Worm (Caenorhabditis elegans) whole organism, L4 larva: ENCODE data around the gene msp-50.

Experiments used
- D1046.2 ChIP-seq: fragments of 200-800 bp; sonication (Bioruptor generic); IDR thresholded peaks from 2 replicates; pipeline ENCODE4 v1.3.6; 2022; ENCODE audit warnings: missing genetic modification characterization, missing compliant biosample characterization
- F10B5.3 ChIP-seq: sonication (generic microtip); optimal IDR thresholded peaks from 2 replicates; lab custom pipeline; 2016; ENCODE audit warnings: mild to moderate bottlenecking, missing genetic modification characterization, missing compliant biosample characterization
- F37D6.2 ChIP-seq: sonication (generic microtip); optimal IDR thresholded peaks from 2 replicates; lab custom pipeline; 2016; ENCODE audit warnings: mild to moderate bottlenecking, missing genetic modification characterization, missing compliant biosample characterization
- T26A8.4 ChIP-seq: fragments of 200-800 bp; sonication (Bioruptor generic); IDR thresholded peaks from 2 replicates; pipeline ENCODE4 v1.3.6; 2022; ENCODE audit warnings: missing genetic modification characterization, missing compliant biosample characterization
- Y48G9A.11 ChIP-seq: fragments of 200-800 bp; sonication (Bioruptor generic); IDR thresholded peaks from 2 replicates; pipeline ENCODE4 v1.3.6; 2022; ENCODE audit warnings: missing genetic modification reagents, missing genetic modification characterization, missing compliant biosample characterization
- Y75B8A.6 ChIP-seq: fragments of 200-800 bp; sonication (Bioruptor generic); IDR thresholded peaks from 2 replicates; pipeline ENCODE4 v1.3.6; 2022; ENCODE audit warnings: missing genetic modification reagents, missing genetic modification characterization, missing compliant biosample characterization
- aly-2 ChIP-seq: sonication (generic microtip); optimal IDR thresholded peaks from 2 replicates; lab custom pipeline; 2018; ENCODE audit warnings: missing biosample characterization, missing genetic modification characterization
- arid-1 ChIP-seq: fragments of 200-800 bp; sonication (Bioruptor generic); conservative IDR thresholded peaks from 2 replicates; pipeline ENCODE4 v1.3.6; 2022; ENCODE audit warnings: missing genetic modification reagents, missing genetic modification characterization, missing compliant biosample characterization
- ces-1 ChIP-seq: fragments of 150-350 bp; sonication (generic microtip); optimal IDR thresholded peaks from 4 replicates; lab custom pipeline; 2014; ENCODE audit warnings: missing biosample characterization, missing genetic modification reagents, missing genetic modification characterization
- cey-2 ChIP-seq: sonication (generic microtip); optimal IDR thresholded peaks from 3 replicates; lab custom pipeline; 2017; ENCODE audit warnings: missing genetic modification characterization, mild to moderate bottlenecking, missing compliant biosample characterization, antibody characterized with exemption, borderline replicate concordance; ENCODE audit not compliant: insufficient read depth
- daf-16 ChIP-seq, 3 experiments: sonication (generic microtip); optimal IDR thresholded peaks; 2 replicates each; lab custom pipeline; 2016 to 2017; ENCODE audit warnings: missing genetic modification characterization in 3 of 3, missing genetic modification reagents in 3 of 3, mild to moderate bottlenecking in 2 of 3, missing compliant biosample characterization in 2 of 3, missing biosample characterization in 1 of 3, moderate library complexity in 1 of 3
- daf-19 ChIP-seq: fragments of 200-800 bp; sonication (Bioruptor generic); conservative IDR thresholded peaks from 2 replicates; pipeline ENCODE4 v1.3.6; 2022; ENCODE audit warnings: missing genetic modification characterization, missing compliant biosample characterization
- dmd-6 ChIP-seq: fragments of 200-800 bp; sonication (Bioruptor generic); IDR thresholded peaks from 2 replicates; pipeline ENCODE4 v1.3.6; 2022; ENCODE audit warnings: missing genetic modification reagents, missing genetic modification characterization, missing compliant biosample characterization
- dmd-8 ChIP-seq: fragments of 200-800 bp; sonication (Bioruptor generic); IDR thresholded peaks from 2 replicates; pipeline ENCODE4 v1.3.6; 2022; ENCODE audit warnings: missing genetic modification characterization, missing compliant biosample characterization
- dve-1 ChIP-seq: sonication (generic microtip); optimal IDR thresholded peaks from 2 replicates; lab custom pipeline; 2017; ENCODE audit warnings: antibody characterized with exemption, mild to moderate bottlenecking, missing genetic modification characterization, missing compliant biosample characterization; ENCODE audit not compliant: insufficient read depth
- gei-8 ChIP-seq: fragments of 200-800 bp; sonication (Bioruptor generic); optimal IDR thresholded peaks from 2 replicates; lab custom pipeline; 2018; ENCODE audit warnings: mild to moderate bottlenecking, missing genetic modification characterization, missing compliant biosample characterization
- hif-1 ChIP-seq, 2 experiments: sonication (generic microtip); optimal IDR thresholded peaks; 2 replicates each; lab custom pipeline; 2016 to 2017; ENCODE audit warnings: missing compliant biosample characterization in 2 of 2, missing genetic modification characterization in 2 of 2, missing genetic modification reagents in 2 of 2, missing genotype in 2 of 2, mild to moderate bottlenecking in 1 of 2
- hlh-11 ChIP-seq: fragments of 200-800 bp; sonication (Bioruptor generic); optimal IDR thresholded peaks from 2 replicates; lab custom pipeline; 2018; ENCODE audit warnings: mild to moderate bottlenecking, missing genetic modification characterization, missing compliant biosample characterization
- hmg-1.1 ChIP-seq: fragments of 200-800 bp; sonication (Bioruptor generic); IDR thresholded peaks from 2 replicates; pipeline ENCODE4 v1.3.6; 2022; ENCODE audit warnings: missing genetic modification reagents, missing genetic modification characterization, missing compliant biosample characterization
- jun-1 ChIP-seq: fragments of 150-350 bp; optimal IDR thresholded peaks from 2 replicates; lab custom pipeline; 2014; ENCODE audit warnings: missing biosample characterization, missing genetic modification reagents, missing genetic modification characterization
- lin-29 ChIP-seq: fragments of 200-800 bp; sonication (Bioruptor generic); IDR thresholded peaks from 2 replicates; pipeline ENCODE4 v1.3.6; 2022; ENCODE audit warnings: missing genetic modification reagents, missing genetic modification characterization, missing compliant biosample characterization
- madf-9 ChIP-seq: fragments of 200-800 bp; sonication (Bioruptor generic); conservative IDR thresholded peaks from 2 replicates; pipeline ENCODE4 v1.3.6; 2022; ENCODE audit warnings: missing genetic modification reagents, missing genetic modification characterization, missing compliant biosample characterization
- mdl-1 ChIP-seq, 2 experiments: fragments of 150-350 bp in 1 of 2; sonication (generic microtip) in 1 of 2; optimal IDR thresholded peaks; 2 replicates each; lab custom pipeline; 2014 to 2017; ENCODE audit warnings: missing biosample characterization in 2 of 2, missing genetic modification characterization in 2 of 2
- mes-2 ChIP-seq: sonication (generic microtip); optimal IDR thresholded peaks from 2 replicates; lab custom pipeline; 2016; ENCODE audit warnings: missing genotype, mild to moderate bottlenecking, missing genetic modification characterization, missing compliant biosample characterization; ENCODE audit not compliant: poor library complexity, severe bottlenecking
- mxl-2 ChIP-seq: fragments of 200-800 bp; sonication (Bioruptor generic); conservative IDR thresholded peaks from 2 replicates; pipeline ENCODE4 v1.3.6; 2022; ENCODE audit warnings: missing genetic modification reagents, missing genetic modification characterization, missing compliant biosample characterization
- mxl-3 ChIP-seq: fragments of 200-800 bp; sonication (Bioruptor generic); optimal IDR thresholded peaks from 2 replicates; lab custom pipeline; 2018; ENCODE audit warnings: mild to moderate bottlenecking, missing genetic modification characterization, missing compliant biosample characterization
- nhr-102 ChIP-seq: sonication (generic microtip); optimal IDR thresholded peaks from 2 replicates; lab custom pipeline; 2016; ENCODE audit warnings: mild to moderate bottlenecking, missing genetic modification characterization, moderate library complexity, missing compliant biosample characterization
- nhr-11 ChIP-seq: fragments of 150-350 bp; optimal IDR thresholded peaks from 2 replicates; lab custom pipeline; 2014; ENCODE audit warnings: missing biosample characterization, missing genetic modification characterization
- nhr-111 ChIP-seq: fragments of 200-800 bp; sonication (Bioruptor generic); optimal IDR thresholded peaks from 2 replicates; lab custom pipeline; 2018; ENCODE audit warnings: mild to moderate bottlenecking, missing genetic modification characterization, missing compliant biosample characterization
- nhr-237 ChIP-seq: sonication (generic microtip); optimal IDR thresholded peaks from 2 replicates; lab custom pipeline; 2017; ENCODE audit warnings: missing biosample characterization, missing genetic modification characterization
- nhr-25 ChIP-seq: sonication (generic microtip); optimal IDR thresholded peaks from 2 replicates; lab custom pipeline; 2017; ENCODE audit warnings: missing genetic modification characterization, mild to moderate bottlenecking, missing compliant biosample characterization, antibody characterized with exemption, moderate library complexity, borderline replicate concordance; ENCODE audit not compliant: insufficient read depth
- nhr-28 ChIP-seq: fragments of 150-350 bp; optimal IDR thresholded peaks from 2 replicates; lab custom pipeline; 2014; ENCODE audit warnings: missing biosample characterization, missing genetic modification characterization
- nhr-42 ChIP-seq: fragments of 200-800 bp; sonication (Bioruptor generic); IDR thresholded peaks from 2 replicates; pipeline ENCODE4 v1.3.6; 2022; ENCODE audit warnings: missing genetic modification characterization, missing compliant biosample characterization
- nhr-6 ChIP-seq: fragments of 150-350 bp; optimal IDR thresholded peaks from 2 replicates; lab custom pipeline; 2014; ENCODE audit warnings: missing biosample characterization, missing genetic modification characterization
- nhr-76 ChIP-seq: fragments of 150-350 bp; optimal IDR thresholded peaks from 2 replicates; lab custom pipeline; 2014; ENCODE audit warnings: missing biosample characterization, missing genetic modification characterization
- pha-4 ChIP-seq, 2 experiments: fragments of 150-350 bp in 1 of 2; fragments of 200-800 bp in 1 of 2; sonication (Bioruptor generic) in 1 of 2; IDR thresholded peaks in 1 of 2; optimal IDR thresholded peaks in 1 of 2; 2 replicates each; pipeline versions ENCODE4 v1.3.6 to Lab custom; 2014 to 2022; ENCODE audit warnings: missing genetic modification characterization in 2 of 2, missing genetic modification reagents in 2 of 2, missing biosample characterization in 1 of 2, missing compliant biosample characterization in 1 of 2
- php-3 ChIP-seq: fragments of 200-800 bp; sonication (Bioruptor generic); IDR thresholded peaks from 2 replicates; pipeline ENCODE4 v1.3.6; 2022; ENCODE audit warnings: missing genetic modification reagents, missing genetic modification characterization, missing compliant biosample characterization
- pqm-1 ChIP-seq: sonication (generic microtip); optimal IDR thresholded peaks from 2 replicates; lab custom pipeline; 2017; ENCODE audit warnings: missing biosample characterization, missing genetic modification characterization
- rbr-2 ChIP-seq: sonication (generic microtip); optimal IDR thresholded peaks from 2 replicates; lab custom pipeline; 2016; ENCODE audit warnings: missing genotype, missing genetic modification characterization, missing compliant biosample characterization
- sdz-12 ChIP-seq: fragments of 200-800 bp; sonication (Bioruptor generic); optimal IDR thresholded peaks from 2 replicates; lab custom pipeline; 2018; ENCODE audit warnings: mild to moderate bottlenecking, missing genetic modification characterization, missing compliant biosample characterization
- set-16 ChIP-seq: fragments of 200-800 bp; sonication (Bioruptor generic); IDR thresholded peaks from 2 replicates; pipeline ENCODE4 v1.3.6; 2022; ENCODE audit warnings: missing genetic modification reagents, missing genetic modification characterization, missing compliant biosample characterization
- snpc-1.2 ChIP-seq: fragments of 200-800 bp; sonication (Bioruptor generic); IDR thresholded peaks from 2 replicates; pipeline ENCODE4 v1.3.6; 2022; ENCODE audit warnings: missing genetic modification reagents, missing genetic modification characterization, missing compliant biosample characterization
- vab-7 ChIP-seq: fragments of 200-800 bp; sonication (Bioruptor generic); IDR thresholded peaks from 2 replicates; pipeline ENCODE4 v1.3.6; 2022; ENCODE audit warnings: missing genetic modification reagents, missing genetic modification characterization, missing compliant biosample characterization
- zfp-3 ChIP-seq: fragments of 200-800 bp; sonication (Bioruptor generic); conservative IDR thresholded peaks from 2 replicates; pipeline ENCODE4 v1.3.6; 2022; ENCODE audit warnings: missing genetic modification reagents, missing genetic modification characterization, missing compliant biosample characterization
- ztf-11 ChIP-seq: fragments of 150-350 bp; optimal IDR thresholded peaks from 2 replicates; lab custom pipeline; 2014; ENCODE audit warnings: missing biosample characterization, missing genetic modification characterization

msp-50 gene

ce11 chrII:5235758-5236157 lies 36.2 kb downstream of the msp-50 start, which contains the start of gene pho-1:
Gene pho-1 (minus strand): TSS chrII:5235846.
- peak; percentile 39; the same call in 1 of the 2 replicates for TF ChIP-seq dmd-6 (GFP tag; lab: Robert Waterston, UW)
- TF ChIP-seq php-3 (GFP tag; lab: Robert Waterston, UW): peak; percentile 23; the same call in 1 of the 2 replicates
- TF ChIP-seq set-16 (GFP tag; lab: Robert Waterston, UW): no peak
- peak; percentile 41 for TF ChIP-seq hlh-11 (tag; lab: Kevin White, UChicago)
- TF ChIP-seq nhr-28 (tag; lab: Kevin White, UChicago): peak; percentile 67
- TF ChIP-seq daf-16 (GFP tag; optimal IDR thresholded peaks at IDR 0.05; lab: Kevin White, UChicago): no peak
- TF ChIP-seq daf-16 (tag; optimal IDR thresholded peaks at IDR 0.05; lab: Kevin White, UChicago): peak; percentile 28
- peak; percentile 66 for TF ChIP-seq pqm-1
- TF ChIP-seq nhr-111 (GFP tag; lab: Kevin White, UChicago): no peak
- TF ChIP-seq dve-1 (tag; lab: Kevin White, UChicago): peak; percentile 29

ce11 chrII:5237699-5238098 lies 38.1 kb downstream of the msp-50 start:
- TF ChIP-seq nhr-6 (tag; lab: Kevin White, UChicago): no peak
- TF ChIP-seq ztf-11 (tag; lab: Kevin White, UChicago): no peak
- no peak for TF ChIP-seq rbr-2 (tag; lab: Kevin White, UChicago)
- TF ChIP-seq nhr-76 (tag; lab: Kevin White, UChicago): no peak
- TF ChIP-seq snpc-1.2: no peak; the same call in 1 of the 2 replicates
- TF ChIP-seq dmd-6 (GFP tag; lab: Robert Waterston, UW): peak; percentile 53
- no peak for TF ChIP-seq F10B5.3 (tag; lab: Kevin White, UChicago)
- peak; percentile 36 for TF ChIP-seq dve-1 (tag; lab: Kevin White, UChicago)
- TF ChIP-seq gei-8 (GFP tag; lab: Kevin White, UChicago): no peak
- TF ChIP-seq nhr-237 (tag; lab: Kevin White, UChicago): no peak
- TF ChIP-seq nhr-25 (tag; lab: Kevin White, UChicago): no peak
- TF ChIP-seq lin-29: no peak
- peak; percentile 45; the same call in 1 of the 2 replicates for TF ChIP-seq T26A8.4
- no peak for TF ChIP-seq hmg-1.1 (GFP tag; lab: Robert Waterston, UW)
- no peak for TF ChIP-seq mdl-1 (tag; optimal IDR thresholded peaks at IDR 0.05; lab: Kevin White, UChicago)
- TF ChIP-seq jun-1 (tag; lab: Kevin White, UChicago): no peak
- TF ChIP-seq hif-1 (tag; optimal IDR thresholded peaks at IDR 0.05; lab: Kevin White, UChicago): no peak
- peak; percentile 58 for TF ChIP-seq Y48G9A.11 (GFP tag; lab: Robert Waterston, UW)
- TF ChIP-seq nhr-11 (tag; lab: Kevin White, UChicago): no peak
- no peak for TF ChIP-seq nhr-42 (GFP tag; lab: Robert Waterston, UW)
- peak; percentile 1 for TF ChIP-seq mxl-3 (GFP tag; lab: Kevin White, UChicago)
- TF ChIP-seq ces-1 (GFP tag; lab: Kevin White, UChicago): no peak
- 0 out of 2 replicates have a peak, but pooled peaks have one; percentile 53 for TF ChIP-seq vab-7 (GFP tag; lab: Robert Waterston, UW)
- peak; percentile 73; the same call in 1 of the 2 replicates for TF ChIP-seq dmd-8
- peak; percentile 56; the same call in 1 of the 2 replicates for TF ChIP-seq pha-4 (GFP tag; IDR thresholded peaks at IDR 0.05; lab: Robert Waterston, UW)
- no peak for TF ChIP-seq pha-4 (tag; optimal IDR thresholded peaks at IDR 0.05; lab: Kevin White, UChicago)
- no peak for TF ChIP-seq daf-19 (GFP tag; lab: Robert Waterston, UW)
- TF ChIP-seq aly-2 (tag; lab: Kevin White, UChicago): no peak
- TF ChIP-seq F37D6.2 (tag; lab: Kevin White, UChicago): no peak
- TF ChIP-seq nhr-102 (tag; lab: Kevin White, UChicago): no peak
- TF ChIP-seq mes-2 (tag; lab: Kevin White, UChicago): peak; percentile 59
- no peak for TF ChIP-seq Y75B8A.6 (GFP tag; lab: Robert Waterston, UW)
- no peak for TF ChIP-seq D1046.2 (GFP tag; lab: Robert Waterston, UW)
- no peak for TF ChIP-seq madf-9
- no peak for TF ChIP-seq sdz-12 (GFP tag; lab: Kevin White, UChicago)
- TF ChIP-seq cey-2: no peak
- 0 out of 2 replicates have a peak, but pooled peaks have one; percentile 46 for TF ChIP-seq zfp-3 (GFP tag; lab: Robert Waterston, UW)
- TF ChIP-seq mxl-2 (GFP tag; lab: Robert Waterston, UW): no peak
- 0 out of 2 replicates have a peak, but pooled peaks have one; percentile 25 for TF ChIP-seq arid-1 (GFP tag; lab: Robert Waterston, UW)
- TF ChIP-seq daf-16 (GFP tag; optimal IDR thresholded peaks at IDR 0.05; lab: Kevin White, UChicago): no peak
- TF ChIP-seq daf-16 (tag; optimal IDR thresholded peaks at IDR 0.05; lab: Kevin White, UChicago): no peak
